Worm (Caenorhabditis elegans) whole organism, mixed stage, embryonic: Measurements from ENCODE around the gene cpar-1.

Experiments used
- M03D4.4 ChIP-seq: sonication (generic microtip); optimal IDR thresholded peaks from 2 replicates; lab custom pipeline; 2017; ENCODE audit warnings: mild to moderate bottlenecking, missing genetic modification characterization, missing compliant biosample characterization
- bed-3 ChIP-seq: fragments of 200-800 bp; sonication (Bioruptor generic); optimal IDR thresholded peaks from 3 replicates; lab custom pipeline; 2018; ENCODE audit warnings: mild to moderate bottlenecking, missing genetic modification characterization, moderate library complexity, missing compliant biosample characterization
- blmp-1 ChIP-seq: fragments of 150-350 bp; optimal IDR thresholded peaks from 2 replicates; lab custom pipeline; 2014; ENCODE audit warnings: missing biosample characterization, missing genetic modification characterization
- ceh-39 ChIP-seq: fragments of 150-350 bp; optimal IDR thresholded peaks from 2 replicates; lab custom pipeline; 2014; ENCODE audit warnings: missing biosample characterization, missing genetic modification characterization
- ceh-43 ChIP-seq: fragments of 200-800 bp; sonication (Bioruptor generic); optimal IDR thresholded peaks from 2 replicates; lab custom pipeline; 2018; ENCODE audit warnings: mild to moderate bottlenecking, missing genetic modification characterization, moderate library complexity, missing compliant biosample characterization
- ceh-83 ChIP-seq: fragments of 200-800 bp; sonication (Bioruptor generic); optimal IDR thresholded peaks from 2 replicates; lab custom pipeline; 2018; ENCODE audit warnings: mild to moderate bottlenecking, missing genetic modification characterization, missing compliant biosample characterization
- ces-1 ChIP-seq: fragments of 150-350 bp; optimal IDR thresholded peaks from 2 replicates; lab custom pipeline; 2014; ENCODE audit warnings: missing biosample characterization, missing genetic modification reagents, missing genetic modification characterization
- cnd-1 ChIP-seq: fragments of 200-800 bp; sonication (Bioruptor generic); optimal IDR thresholded peaks from 2 replicates; lab custom pipeline; 2018; ENCODE audit warnings: mild to moderate bottlenecking, missing genetic modification characterization, missing compliant biosample characterization
- drap-1 ChIP-seq: fragments of 200-800 bp; sonication (Bioruptor generic); optimal IDR thresholded peaks from 3 replicates; lab custom pipeline; 2018; ENCODE audit warnings: mild to moderate bottlenecking, missing genetic modification characterization, missing compliant biosample characterization
- elt-1 ChIP-seq: sonication (generic microtip); optimal IDR thresholded peaks from 2 replicates; lab custom pipeline; 2017; ENCODE audit warnings: missing genetic modification characterization, mild to moderate bottlenecking, missing compliant biosample characterization, antibody characterized with exemption, moderate library complexity, borderline replicate concordance; ENCODE audit not compliant: insufficient read depth
- elt-3 ChIP-seq: fragments of 150-350 bp; optimal IDR thresholded peaks from 2 replicates; lab custom pipeline; 2014; ENCODE audit warnings: missing biosample characterization, missing genetic modification characterization
- flh-1 ChIP-seq: fragments of 200-800 bp; sonication (Bioruptor generic); optimal IDR thresholded peaks from 2 replicates; lab custom pipeline; 2018; ENCODE audit warnings: mild to moderate bottlenecking, missing genetic modification characterization, moderate library complexity, missing compliant biosample characterization
- ham-2 ChIP-seq: fragments of 200-800 bp; sonication (Bioruptor generic); optimal IDR thresholded peaks from 2 replicates; lab custom pipeline; 2018; ENCODE audit warnings: mild to moderate bottlenecking, missing genetic modification characterization, missing compliant biosample characterization
- hlh-1 ChIP-seq: fragments of 150-350 bp; optimal IDR thresholded peaks from 2 replicates; lab custom pipeline; 2014; ENCODE audit warnings: missing biosample characterization, missing genetic modification reagents, missing genetic modification characterization
- lin-13 ChIP-seq: fragments of 150-350 bp; optimal IDR thresholded peaks from 2 replicates; lab custom pipeline; 2014; ENCODE audit warnings: missing biosample characterization, missing genetic modification characterization
- lin-32 ChIP-seq: fragments of 200-800 bp; sonication (Bioruptor generic); optimal IDR thresholded peaks from 2 replicates; lab custom pipeline; 2018; ENCODE audit warnings: mild to moderate bottlenecking, missing genetic modification characterization, missing compliant biosample characterization
- lsy-2 ChIP-seq: fragments of 150-350 bp; optimal IDR thresholded peaks from 2 replicates; lab custom pipeline; 2014; ENCODE audit warnings: missing biosample characterization, missing genetic modification characterization
- mab-5 ChIP-seq: fragments of 150-350 bp; optimal IDR thresholded peaks from 2 replicates; lab custom pipeline; 2014; ENCODE audit warnings: missing biosample characterization, missing genetic modification characterization
- mep-1 ChIP-seq: fragments of 150-350 bp; optimal IDR thresholded peaks from 2 replicates; lab custom pipeline; 2017; ENCODE audit warnings: missing biosample characterization, missing genetic modification reagents, missing genetic modification characterization, inconsistent platforms
- mls-2 ChIP-seq: sonication (generic microtip); optimal IDR thresholded peaks from 2 replicates; lab custom pipeline; 2016; ENCODE audit warnings: mild to moderate bottlenecking, missing genetic modification characterization, moderate library complexity, missing compliant biosample characterization
- nhr-12 ChIP-seq: fragments of 150-350 bp; optimal IDR thresholded peaks from 2 replicates; lab custom pipeline; 2014; ENCODE audit warnings: missing biosample characterization, missing genetic modification characterization
- nhr-2 ChIP-seq: fragments of 150-350 bp; optimal IDR thresholded peaks from 2 replicates; lab custom pipeline; 2014; ENCODE audit warnings: missing biosample characterization, missing genetic modification characterization
- nhr-237 ChIP-seq: fragments of 150-350 bp; optimal IDR thresholded peaks from 2 replicates; lab custom pipeline; 2014; ENCODE audit warnings: missing biosample characterization, missing genetic modification characterization
- nhr-28 ChIP-seq: fragments of 150-350 bp; optimal IDR thresholded peaks from 2 replicates; lab custom pipeline; 2014; ENCODE audit warnings: missing biosample characterization, missing genetic modification characterization
- nhr-76 ChIP-seq: sonication (generic microtip); optimal IDR thresholded peaks from 2 replicates; lab custom pipeline; 2017; ENCODE audit warnings: missing biosample characterization, missing genetic modification characterization
- pha-4 ChIP-seq: fragments of 150-350 bp; optimal IDR thresholded peaks from 2 replicates; lab custom pipeline; 2018; ENCODE audit warnings: missing biosample characterization, missing genetic modification reagents, missing genetic modification characterization
- sem-2 ChIP-seq: fragments of 200-800 bp; sonication (Bioruptor generic); optimal IDR thresholded peaks from 2 replicates; lab custom pipeline; 2018; ENCODE audit warnings: mild to moderate bottlenecking, missing genetic modification characterization, missing compliant biosample characterization
- snpc-4 ChIP-seq: fragments of 150-350 bp; optimal IDR thresholded peaks from 2 replicates; lab custom pipeline; 2014; ENCODE audit warnings: missing biosample characterization, missing genetic modification characterization
- sptf-1 ChIP-seq: sonication (generic microtip); optimal IDR thresholded peaks from 2 replicates; lab custom pipeline; 2017; ENCODE audit warnings: mild to moderate bottlenecking, missing genetic modification characterization, moderate library complexity, missing compliant biosample characterization
- tbx-8 ChIP-seq: fragments of 200-800 bp; sonication (Bioruptor generic); optimal IDR thresholded peaks from 2 replicates; lab custom pipeline; 2018; ENCODE audit warnings: mild to moderate bottlenecking, missing genetic modification characterization, moderate library complexity, missing compliant biosample characterization
- unc-120 ChIP-seq: sonication (generic microtip); optimal IDR thresholded peaks from 2 replicates; lab custom pipeline; 2017; ENCODE audit warnings: missing genetic modification characterization, missing compliant biosample characterization; ENCODE audit not compliant: poor library complexity, severe bottlenecking
- unc-39 ChIP-seq: fragments of 150-350 bp; optimal IDR thresholded peaks from 2 replicates; lab custom pipeline; 2014; ENCODE audit warnings: missing biosample characterization, missing genetic modification characterization
- unc-62 ChIP-seq: fragments of 150-350 bp; optimal IDR thresholded peaks from 2 replicates; lab custom pipeline; 2014; ENCODE audit warnings: missing biosample characterization, missing genetic modification reagents, missing genetic modification characterization
- zip-8 ChIP-seq: fragments of 150-350 bp; optimal IDR thresholded peaks from 2 replicates; lab custom pipeline; 2014; ENCODE audit warnings: missing biosample characterization, missing genetic modification characterization
- ztf-11 ChIP-seq: fragments of 150-350 bp; optimal IDR thresholded peaks from 2 replicates; lab custom pipeline; 2014; ENCODE audit warnings: missing biosample characterization, missing genetic modification characterization

cpar-1 gene

ce11 chrIII:9450933-9451332 is 17.1 kb downstream of the cpar-1 start:
- peak; percentile 67 for TF ChIP-seq ceh-43 (GFP tag; lab: Kevin White, UChicago)
- TF ChIP-seq unc-62 (GFP tag; lab: Kevin White, UChicago): peak; percentile 22
- TF ChIP-seq cnd-1 (tag; lab: Kevin White, UChicago): peak; percentile 11
- no peak for TF ChIP-seq blmp-1 (tag; lab: Kevin White, UChicago)
- no peak for TF ChIP-seq hlh-1 (tag; lab: Kevin White, UChicago)
- peak; percentile 72 for TF ChIP-seq ces-1 (GFP tag; lab: Kevin White, UChicago)
- TF ChIP-seq nhr-2 (tag; lab: Kevin White, UChicago): peak; percentile 96
- no peak for TF ChIP-seq zip-8 (tag; lab: Kevin White, UChicago)
- TF ChIP-seq ztf-11: peak; percentile 24
- TF ChIP-seq pha-4 (tag; lab: Kevin White, UChicago): no peak
- TF ChIP-seq nhr-76 (tag; lab: Kevin White, UChicago): no peak
- peak; percentile 5 for TF ChIP-seq lin-32 (GFP tag; lab: Kevin White, UChicago)
- peak; percentile 76 for TF ChIP-seq ham-2
- TF ChIP-seq elt-3 (tag; lab: Kevin White, UChicago): no peak
- peak; percentile 83 for TF ChIP-seq mls-2 (tag; lab: Kevin White, UChicago)
- peak; percentile 11 for TF ChIP-seq mep-1
- TF ChIP-seq lsy-2 (tag; lab: Kevin White, UChicago): peak; percentile 63
- no peak for TF ChIP-seq ceh-83 (GFP tag; lab: Kevin White, UChicago)
- no peak for TF ChIP-seq bed-3
- TF ChIP-seq sem-2 (GFP tag; lab: Kevin White, UChicago): no peak
- TF ChIP-seq unc-39 (tag; lab: Kevin White, UChicago): peak; percentile 16
- TF ChIP-seq nhr-237 (tag; lab: Kevin White, UChicago): no peak
- TF ChIP-seq sptf-1 (tag; lab: Kevin White, UChicago): peak; percentile 45

ce11 chrIII:9453962-9454361 is 20.1 kb downstream of the cpar-1 start, which contains the start of gene F54C8.7:
TSS of gene F54C8.7 (minus strand) at chrIII:9454062.
- no peak for TF ChIP-seq cnd-1 (tag; lab: Kevin White, UChicago)
- TF ChIP-seq sptf-1 (tag; lab: Kevin White, UChicago): no peak
- TF ChIP-seq nhr-237 (tag; lab: Kevin White, UChicago): no peak
- TF ChIP-seq flh-1: no peak
- no peak for TF ChIP-seq ceh-83 (GFP tag; lab: Kevin White, UChicago)
- TF ChIP-seq nhr-12 (tag; lab: Kevin White, UChicago): no peak
- TF ChIP-seq blmp-1 (tag; lab: Kevin White, UChicago): no peak
- TF ChIP-seq elt-3 (tag; lab: Kevin White, UChicago): no peak
- no peak for TF ChIP-seq lsy-2 (tag; lab: Kevin White, UChicago)
- TF ChIP-seq zip-8 (tag; lab: Kevin White, UChicago): no peak
- TF ChIP-seq ceh-43 (GFP tag; lab: Kevin White, UChicago): no peak
- TF ChIP-seq, all 35 proteins: peak for 0

- TF ChIP-seq unc-62 (GFP tag; lab: Kevin White, UChicago): no peak
- no peak for TF ChIP-seq mab-5 (tag; lab: Kevin White, UChicago)
- TF ChIP-seq ceh-39 (tag; lab: Kevin White, UChicago): no peak
- no peak for TF ChIP-seq lin-13 (tag; lab: Kevin White, UChicago)
- TF ChIP-seq pha-4 (tag; lab: Kevin White, UChicago): no peak
These were observed 20.9 kb downstream of the cpar-1 start for ce11 chrIII:9454730-9455129.

- no peak for TF ChIP-seq tbx-8 (GFP tag; lab: Kevin White, UChicago)
- no peak for TF ChIP-seq ham-2
- no peak for TF ChIP-seq nhr-28 (tag; lab: Kevin White, UChicago)
- TF ChIP-seq drap-1 (GFP tag; lab: Kevin White, UChicago): peak; percentile 28
- TF ChIP-seq nhr-12 (tag; lab: Kevin White, UChicago): no peak
- TF ChIP-seq mep-1: peak; percentile 79
- TF ChIP-seq lin-32 (GFP tag; lab: Kevin White, UChicago): no peak
- TF ChIP-seq cnd-1 (tag; lab: Kevin White, UChicago): peak; percentile 18
- no peak for TF ChIP-seq ceh-83 (GFP tag; lab: Kevin White, UChicago)
- TF ChIP-seq nhr-2 (tag; lab: Kevin White, UChicago): peak; percentile 2
- TF ChIP-seq unc-120 (tag; lab: Kevin White, UChicago): peak; percentile 50
- no peak for TF ChIP-seq zip-8 (tag; lab: Kevin White, UChicago)
- TF ChIP-seq ceh-43 (GFP tag; lab: Kevin White, UChicago): no peak
- no peak for TF ChIP-seq snpc-4 (tag; lab: Kevin White, UChicago)
- peak; percentile 96 for TF ChIP-seq lsy-2 (tag; lab: Kevin White, UChicago)
- TF ChIP-seq sptf-1 (tag; lab: Kevin White, UChicago): peak; percentile 69
- peak; percentile 40 for TF ChIP-seq lin-13 (tag; lab: Kevin White, UChicago)
- TF ChIP-seq ztf-11: no peak
- TF ChIP-seq elt-3 (tag; lab: Kevin White, UChicago): no peak
- peak; percentile 98 for TF ChIP-seq ceh-39 (tag; lab: Kevin White, UChicago)
- TF ChIP-seq mls-2 (tag; lab: Kevin White, UChicago): peak; percentile 36
- TF ChIP-seq blmp-1 (tag; lab: Kevin White, UChicago): no peak
- TF ChIP-seq ces-1 (GFP tag; lab: Kevin White, UChicago): peak; percentile 45
- TF ChIP-seq pha-4 (tag; lab: Kevin White, UChicago): peak; percentile 81
- TF ChIP-seq elt-1 (tag; lab: Kevin White, UChicago): no peak
- peak; percentile 7 for TF ChIP-seq nhr-237 (tag; lab: Kevin White, UChicago)
- no peak for TF ChIP-seq nhr-76 (tag; lab: Kevin White, UChicago)
- peak; percentile 30 for TF ChIP-seq unc-62 (GFP tag; lab: Kevin White, UChicago)
- no peak for TF ChIP-seq mab-5 (tag; lab: Kevin White, UChicago)
- no peak for TF ChIP-seq unc-39 (tag; lab: Kevin White, UChicago)
- peak; percentile 3 for TF ChIP-seq hlh-1 (tag; lab: Kevin White, UChicago)
- no peak for TF ChIP-seq bed-3
- no peak for TF ChIP-seq sem-2 (GFP tag; lab: Kevin White, UChicago)
- TF ChIP-seq M03D4.4: no peak
- no peak for TF ChIP-seq flh-1
These were observed 22.3 kb downstream of the cpar-1 start, which contains the start of the genes rheb-1 and spk-1 for ce11 chrIII:9455980-9456658. TSS of gene rheb-1 (minus strand) at chrIII:9456030. TSS of gene spk-1 (plus strand) at chrIII:9456608.
